Worm (Caenorhabditis elegans) whole organism, early embryonic: Measurements from ENCODE around the gene M03E7.1.
"Not testable (repeated sequence)": the region's sequence is repeated elsewhere in the genome, so short reads cannot be mapped to it uniquely, and the experiment has no call there.

ENCODE experiments used
- B0310.2 ChIP-seq: sonication (generic microtip); optimal IDR thresholded peaks from 2 replicates; lab custom pipeline; 2016; ENCODE audit warnings: mild to moderate bottlenecking, missing genetic modification characterization, missing compliant biosample characterization
- F13C5.2 ChIP-seq: sonication (generic microtip); optimal IDR thresholded peaks from 2 replicates; lab custom pipeline; 2017; ENCODE audit warnings: mild to moderate bottlenecking, missing genetic modification characterization, inconsistent platforms, missing compliant biosample characterization
- aly-1 ChIP-seq: sonication (generic microtip); optimal IDR thresholded peaks from 2 replicates; lab custom pipeline; 2016; ENCODE audit warnings: missing genetic modification characterization, missing compliant biosample characterization
- ama-1 ChIP-seq: fragments of 150-350 bp; optimal IDR thresholded peaks from 2 replicates; lab custom pipeline; 2014
- ceh-13 ChIP-seq: fragments of 200-800 bp; sonication (Bioruptor generic); optimal IDR thresholded peaks from 2 replicates; lab custom pipeline; 2018; ENCODE audit warnings: mild to moderate bottlenecking, missing genetic modification characterization, missing compliant biosample characterization
- ceh-36 ChIP-seq: sonication (generic microtip); optimal IDR thresholded peaks from 2 replicates; lab custom pipeline; 2016; ENCODE audit warnings: missing genetic modification characterization, inconsistent platforms, missing compliant biosample characterization
- ets-7 ChIP-seq: sonication (generic microtip); optimal IDR thresholded peaks from 2 replicates; lab custom pipeline; 2016; ENCODE audit warnings: missing genotype, missing genetic modification characterization, missing compliant biosample characterization
- flt-1 ChIP-seq: fragments of 200-800 bp; sonication (Bioruptor generic); IDR thresholded peaks from 2 replicates; pipeline ENCODE4 v1.3.6; 2022; ENCODE audit warnings: missing genetic modification characterization, missing compliant biosample characterization
- hmbx-1 ChIP-seq: sonication (generic microtip); optimal IDR thresholded peaks from 2 replicates; lab custom pipeline; 2016; ENCODE audit warnings: mild to moderate bottlenecking, missing genetic modification characterization, missing compliant biosample characterization
- hmg-4 ChIP-seq: fragments of 200-800 bp; sonication (Bioruptor generic); optimal IDR thresholded peaks from 2 replicates; lab custom pipeline; 2018; ENCODE audit warnings: mild to moderate bottlenecking, missing genetic modification characterization, missing compliant biosample characterization
- hnd-1 ChIP-seq: sonication (generic microtip); optimal IDR thresholded peaks from 2 replicates; lab custom pipeline; 2016; ENCODE audit warnings: missing genetic modification characterization, missing compliant biosample characterization
- pes-1 ChIP-seq: fragments of 200-800 bp; sonication (Bioruptor generic); IDR thresholded peaks from 2 replicates; pipeline ENCODE4 v1.3.6; 2022; ENCODE audit warnings: missing genetic modification reagents, missing genetic modification characterization, missing compliant biosample characterization
- scrt-1 ChIP-seq: fragments of 200-800 bp; sonication (Bioruptor generic); IDR thresholded peaks from 2 replicates; pipeline ENCODE4 v1.3.6; 2022; ENCODE audit warnings: missing genetic modification characterization, missing compliant biosample characterization
- sea-1 ChIP-seq: fragments of 200-800 bp; sonication (Bioruptor generic); conservative IDR thresholded peaks from 2 replicates; pipeline ENCODE4 v1.3.6; 2022; ENCODE audit warnings: missing genetic modification characterization, missing compliant biosample characterization
- tbx-11 ChIP-seq: fragments of 200-800 bp; sonication (Bioruptor generic); IDR thresholded peaks from 2 replicates; pipeline ENCODE4 v1.3.6; 2022; ENCODE audit warnings: missing genetic modification characterization, missing compliant biosample characterization
- tbx-37 ChIP-seq: fragments of 200-800 bp; sonication (Bioruptor generic); conservative IDR thresholded peaks from 2 replicates; pipeline ENCODE4 v1.3.6; 2022; ENCODE audit warnings: missing genetic modification reagents, missing genetic modification characterization, missing compliant biosample characterization
- tra-4 ChIP-seq: sonication (generic microtip); optimal IDR thresholded peaks from 2 replicates; lab custom pipeline; 2017; ENCODE audit warnings: missing genetic modification characterization, missing compliant biosample characterization

M03E7.1 gene

DNA sequence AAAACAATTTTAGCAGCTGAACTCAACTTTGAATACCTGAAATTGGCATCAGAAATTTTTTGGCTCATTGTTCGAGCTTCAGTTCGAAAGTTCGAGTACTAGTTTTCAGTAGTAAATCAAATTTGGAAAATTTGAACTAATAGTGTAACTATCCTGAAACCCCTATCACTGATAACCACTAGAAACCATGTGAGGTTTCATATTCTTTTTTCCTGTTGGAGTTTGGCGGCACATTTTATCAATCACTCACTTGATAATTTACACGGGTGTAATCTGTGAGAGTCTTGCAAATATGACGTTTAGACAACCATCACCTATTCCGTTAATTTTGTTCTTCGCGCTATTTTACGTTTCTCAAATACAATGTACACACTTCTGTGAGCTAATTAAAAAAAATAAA, 25.9 kb downstream of the M03E7.1 start, which contains the start of gene C14C11.4:
Gene C14C11.4, plus strand, starts transcription at position 252 of the 400 bp plus-strand sequence.
- TF ChIP-seq hmbx-1 (tag; lab: Kevin White, UChicago) (no peak), ama-1 (lab: Kevin White, UChicago) (no peak), tbx-37 (GFP tag; lab: Robert Waterston, UW) (no peak), hmg-4 (GFP tag; lab: Kevin White, UChicago) (no peak), pes-1 (GFP tag; lab: Robert Waterston, UW) (no peak), scrt-1 (GFP tag; lab: Robert Waterston, UW) (no peak), F13C5.2 (tag; lab: Kevin White, UChicago) (no peak), aly-1 (tag; lab: Kevin White, UChicago) (no peak), flt-1 (GFP tag; lab: Robert Waterston, UW) (no peak), B0310.2 (tag; lab: Kevin White, UChicago) (no peak), sea-1 (GFP tag; lab: Robert Waterston, UW) (no peak), ceh-36 (tag; lab: Kevin White, UChicago) (no peak), hnd-1 (tag; lab: Kevin White, UChicago) (no peak), ets-7 (no peak), ceh-13 (GFP tag; lab: Kevin White, UChicago) (no peak), tbx-11 (GFP tag; lab: Robert Waterston, UW) (no peak), tra-4 (tag; lab: Kevin White, UChicago) (no peak)

DNA sequence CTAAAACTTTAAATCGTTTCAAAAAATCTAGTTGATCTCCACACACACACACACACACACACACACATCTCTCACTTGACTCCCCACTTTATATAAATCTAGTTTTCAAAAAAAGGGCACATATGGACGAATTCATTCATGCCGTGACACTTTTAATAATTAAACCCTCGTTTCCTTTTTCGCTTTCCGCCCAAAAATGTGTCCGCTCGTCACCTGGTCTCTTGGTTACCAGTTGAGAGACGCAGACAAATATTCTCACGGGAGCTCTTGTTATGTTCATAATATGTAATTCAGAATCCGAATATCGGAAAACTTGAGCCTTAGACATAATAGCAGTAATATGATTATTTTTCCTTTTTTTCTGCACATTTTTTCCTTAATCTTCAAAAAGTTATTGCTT, 30.4 kb downstream of the M03E7.1 start:
- TF ChIP-seq ceh-36 (tag; lab: Kevin White, UChicago) (no peak), hnd-1 (tag; lab: Kevin White, UChicago) (no peak), tra-4 (tag; lab: Kevin White, UChicago) (no peak), hmbx-1 (tag; lab: Kevin White, UChicago) (no peak)

DNA sequence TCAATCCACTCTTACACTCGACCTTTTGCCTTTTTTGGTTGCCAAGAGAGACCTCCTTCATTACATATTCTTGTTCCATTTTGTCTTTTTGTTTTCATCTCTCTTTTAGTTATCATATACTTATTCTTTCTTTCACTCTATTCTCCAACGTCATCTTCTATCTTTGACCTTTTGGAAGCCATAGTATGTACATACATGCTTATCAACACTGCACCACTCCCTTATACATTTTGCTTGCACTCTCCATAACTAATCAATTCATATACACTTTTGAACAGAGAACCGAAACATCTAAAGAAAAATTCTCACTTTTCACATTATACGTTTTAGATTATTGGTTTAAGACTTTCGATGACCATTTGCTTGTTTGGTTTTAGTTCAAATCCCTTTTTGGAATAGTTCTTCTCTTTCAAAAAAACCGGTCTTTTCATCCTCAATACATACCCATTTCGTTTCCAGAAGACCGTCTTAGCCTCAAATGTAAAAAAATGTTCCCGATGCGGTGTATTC, 32.6 kb downstream of the M03E7.1 start, which contains the start of gene hex-2:
Gene hex-2, plus strand, starts transcription at position 460 of the 510 bp plus-strand sequence.
- no peak for TF ChIP-seq hmg-4 (GFP tag; lab: Kevin White, UChicago)
- TF ChIP-seq scrt-1 (GFP tag; lab: Robert Waterston, UW): no peak
- no peak for TF ChIP-seq flt-1 (GFP tag; lab: Robert Waterston, UW)
- TF ChIP-seq ama-1 (lab: Kevin White, UChicago): no peak
- TF ChIP-seq hmbx-1 (tag; lab: Kevin White, UChicago): no peak

DNA sequence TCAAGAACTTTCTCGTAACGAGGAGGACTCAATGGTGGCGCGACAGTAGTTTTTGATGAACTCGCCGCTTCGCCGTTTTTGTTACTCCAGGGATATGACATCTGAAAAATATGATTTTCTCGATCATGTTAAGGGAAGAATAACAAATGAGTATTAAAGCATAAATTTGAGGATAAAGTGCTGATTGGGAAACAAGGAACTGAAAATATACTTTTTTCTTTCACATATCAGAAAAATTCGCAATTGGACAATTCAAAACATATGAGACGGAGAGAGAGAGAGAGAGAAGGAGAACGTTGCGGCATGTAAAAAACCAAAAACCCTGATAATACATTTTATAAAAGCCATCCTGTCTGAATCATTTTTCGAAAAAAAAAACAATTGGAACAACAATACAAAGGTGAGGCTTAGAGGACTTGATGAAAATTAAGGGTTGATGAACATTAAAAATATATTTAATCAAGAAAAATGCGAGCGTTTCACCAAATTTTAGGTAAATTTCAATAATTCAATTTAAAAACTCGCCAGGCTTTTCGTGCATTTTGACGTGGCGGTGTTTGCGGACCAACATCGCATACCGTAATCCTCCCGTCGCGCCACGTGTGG, 39.2 kb downstream of the M03E7.1 start, which contains the start of the genes mut-14 and C14C11.2:
Gene mut-14, minus strand, starts transcription at position 101 of the 606 bp plus-strand sequence.
Gene C14C11.2, plus strand, starts transcription at position 556 of the 606 bp plus-strand sequence.
- TF ChIP-seq hmbx-1 (tag; lab: Kevin White, UChicago) (no peak), ama-1 (lab: Kevin White, UChicago) (no peak), B0310.2 (tag; lab: Kevin White, UChicago) (no peak), sea-1 (GFP tag; lab: Robert Waterston, UW) (no peak), tbx-37 (GFP tag; lab: Robert Waterston, UW) (no peak), pes-1 (GFP tag; lab: Robert Waterston, UW) (no peak), scrt-1 (GFP tag; lab: Robert Waterston, UW) (no peak), hmg-4 (GFP tag; lab: Kevin White, UChicago) (no peak), F13C5.2 (tag; lab: Kevin White, UChicago) (no peak), tbx-11 (GFP tag; lab: Robert Waterston, UW) (no peak), tra-4 (tag; lab: Kevin White, UChicago) (no peak), hnd-1 (tag; lab: Kevin White, UChicago) (no peak), ceh-13 (GFP tag; lab: Kevin White, UChicago) (no peak), ceh-36 (tag; lab: Kevin White, UChicago) (no peak), ets-7 (no peak), aly-1 (tag; lab: Kevin White, UChicago) (no peak), flt-1 (GFP tag; lab: Robert Waterston, UW) (no peak)

DNA sequence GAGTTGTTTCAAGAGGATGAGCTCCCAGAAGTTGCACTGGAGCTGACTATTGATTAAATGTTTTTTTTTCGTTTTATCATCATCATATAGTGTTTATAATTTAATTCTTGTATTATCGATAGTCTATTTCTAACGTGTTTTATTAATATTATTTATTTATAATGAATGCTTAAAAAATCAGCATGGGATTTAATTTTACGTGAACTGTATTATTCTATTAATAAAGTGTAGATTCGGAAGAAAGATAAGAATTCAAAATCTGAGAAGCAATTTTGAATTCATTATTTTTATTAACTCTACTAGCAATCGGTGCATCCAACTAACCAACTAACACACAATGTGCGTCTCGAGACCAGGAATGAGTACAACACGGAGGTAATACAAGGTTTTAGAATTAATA, 41.8 kb downstream of the M03E7.1 start, which contains the start of gene C14C11.1:
Gene C14C11.1, plus strand, starts transcription at position 301 of the 400 bp plus-strand sequence.
- TF ChIP-seq flt-1 (GFP tag; lab: Robert Waterston, UW); sea-1 (GFP tag; lab: Robert Waterston, UW); ets-7: not testable (repeated sequence)

DNA sequence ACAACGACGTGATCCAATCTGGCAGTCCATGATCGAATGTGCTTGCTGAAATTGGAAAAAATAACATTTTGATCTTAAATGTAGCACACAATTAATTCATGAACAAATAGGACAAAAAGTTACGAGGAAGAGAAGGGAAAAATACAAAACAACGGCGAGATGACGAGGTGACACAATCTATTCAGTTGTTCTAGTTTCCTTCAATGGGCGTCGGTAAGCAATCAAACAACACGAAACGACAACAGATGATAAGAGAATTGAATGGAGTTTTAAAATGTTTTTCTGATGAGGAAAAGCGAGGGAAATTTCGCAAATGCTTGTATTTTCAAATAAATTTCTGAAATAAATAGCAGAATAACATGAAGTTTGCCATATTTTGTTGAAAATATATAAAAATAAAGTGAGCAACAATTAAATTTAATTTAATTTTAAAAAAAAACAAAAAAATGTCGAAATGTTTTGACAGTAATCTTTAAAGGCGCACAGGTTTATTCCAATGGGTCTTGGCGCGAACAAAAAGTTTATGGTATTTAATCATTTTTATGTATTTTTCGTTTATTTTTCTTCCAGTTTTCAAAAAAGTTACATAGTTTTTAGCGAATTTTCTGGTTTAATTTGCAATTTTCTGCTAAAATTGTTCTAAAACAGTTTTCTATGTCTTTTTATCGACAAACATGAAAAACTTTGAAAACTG, 44.7 kb downstream of the M03E7.1 start, which contains the start of gene C14C11.7:
Gene C14C11.7, minus strand, starts transcription at position 51 of the 694 bp plus-strand sequence.
- TF ChIP-seq tra-4 (tag; lab: Kevin White, UChicago): no peak
- no peak for TF ChIP-seq tbx-37 (GFP tag; lab: Robert Waterston, UW)
- TF ChIP-seq tbx-11 (GFP tag; lab: Robert Waterston, UW): no peak
- no peak for TF ChIP-seq ceh-36 (tag; lab: Kevin White, UChicago)
- TF ChIP-seq scrt-1 (GFP tag; lab: Robert Waterston, UW): no peak
- no peak for TF ChIP-seq F13C5.2 (tag; lab: Kevin White, UChicago)
- TF ChIP-seq hmg-4 (GFP tag; lab: Kevin White, UChicago): no peak
- TF ChIP-seq sea-1 (GFP tag; lab: Robert Waterston, UW): no peak
- TF ChIP-seq pes-1 (GFP tag; lab: Robert Waterston, UW): no peak
- no peak for TF ChIP-seq hnd-1 (tag; lab: Kevin White, UChicago)
- TF ChIP-seq ceh-13 (GFP tag; lab: Kevin White, UChicago): no peak
